Worm (Caenorhabditis elegans) whole organism, young adult: ENCODE measurements around the gene W04G3.10.

ENCODE experiments used
- D2030.7 ChIP-seq: fragments of 200-800 bp; sonication (Bioruptor generic); IDR thresholded peaks from 2 replicates; pipeline ENCODE4 v1.3.6; 2022; ENCODE audit warnings: missing genetic modification reagents, missing genetic modification characterization, missing compliant biosample characterization
- F22D6.2 ChIP-seq: sonication (generic microtip); optimal IDR thresholded peaks from 2 replicates; lab custom pipeline; 2016; ENCODE audit warnings: mild to moderate bottlenecking, missing genetic modification characterization, missing compliant biosample characterization
- F33H1.4 ChIP-seq: fragments of 200-800 bp; sonication (Bioruptor generic); IDR thresholded peaks from 2 replicates; pipeline ENCODE4 v1.3.6; 2022; ENCODE audit warnings: missing genetic modification reagents, missing genetic modification characterization, missing compliant biosample characterization
- F37B4.10 ChIP-seq: fragments of 200-800 bp; sonication (Bioruptor generic); IDR thresholded peaks from 2 replicates; pipeline ENCODE4 v1.3.6; 2022; ENCODE audit warnings: missing genetic modification characterization, missing compliant biosample characterization
- F39B2.1 ChIP-seq: fragments of 200-800 bp; sonication (Bioruptor generic); IDR thresholded peaks from 2 replicates; pipeline ENCODE4 v1.3.6; 2022; ENCODE audit warnings: missing genetic modification reagents, missing genetic modification characterization, missing compliant biosample characterization
- F49E8.2 ChIP-seq: sonication (generic microtip); optimal IDR thresholded peaks from 3 replicates; lab custom pipeline; 2017; ENCODE audit warnings: missing genetic modification characterization, mild to moderate bottlenecking, missing compliant biosample characterization, antibody characterized with exemption, moderate library complexity; ENCODE audit not compliant: insufficient read depth
- F52B5.7 ChIP-seq: sonication (generic microtip); optimal IDR thresholded peaks from 2 replicates; lab custom pipeline; 2016; ENCODE audit warnings: mild to moderate bottlenecking, missing genetic modification characterization, missing compliant biosample characterization
- F55B11.4 ChIP-seq: sonication (generic microtip); optimal IDR thresholded peaks from 2 replicates; lab custom pipeline; 2016; ENCODE audit warnings: missing compliant biosample characterization, missing genetic modification characterization, borderline replicate concordance; ENCODE audit not compliant: insufficient read depth
- F57A8.1 ChIP-seq: fragments of 200-800 bp; sonication (Bioruptor generic); optimal IDR thresholded peaks from 2 replicates; lab custom pipeline; 2018; ENCODE audit warnings: mild to moderate bottlenecking, missing genetic modification characterization, moderate library complexity, missing compliant biosample characterization
- K11D2.4 ChIP-seq: fragments of 200-800 bp; sonication (Bioruptor generic); IDR thresholded peaks from 2 replicates; pipeline ENCODE4 v1.3.6; 2022; ENCODE audit warnings: missing genetic modification reagents, missing genetic modification characterization, missing compliant biosample characterization
- T26A5.8 ChIP-seq: sonication (generic microtip); optimal IDR thresholded peaks from 2 replicates; lab custom pipeline; 2016; ENCODE audit warnings: missing genetic modification characterization, missing compliant biosample characterization
- Y53F4B.3 ChIP-seq: fragments of 200-800 bp; sonication (Bioruptor generic); IDR thresholded peaks from 2 replicates; pipeline ENCODE4 v1.3.6; 2022; ENCODE audit warnings: missing genetic modification reagents, missing genetic modification characterization, missing compliant biosample characterization
- Y53G8AR.9 ChIP-seq: fragments of 200-800 bp; sonication (Bioruptor generic); conservative IDR thresholded peaks from 2 replicates; pipeline ENCODE4 v1.3.6; 2022; ENCODE audit warnings: missing genetic modification reagents, missing genetic modification characterization, missing compliant biosample characterization
- atf-7 ChIP-seq: sonication (generic microtip); optimal IDR thresholded peaks from 2 replicates; lab custom pipeline; 2017; ENCODE audit warnings: mild to moderate bottlenecking, missing genetic modification characterization, missing compliant biosample characterization
- attf-5 ChIP-seq: fragments of 200-800 bp; sonication (Bioruptor generic); optimal IDR thresholded peaks from 2 replicates; lab custom pipeline; 2018; ENCODE audit warnings: mild to moderate bottlenecking, missing genetic modification characterization, missing compliant biosample characterization
- bed-2 ChIP-seq: fragments of 200-800 bp; sonication (Bioruptor generic); IDR thresholded peaks from 2 replicates; pipeline ENCODE4 v1.3.6; 2022; ENCODE audit warnings: missing genetic modification reagents, missing genetic modification characterization, missing compliant biosample characterization
- ccch-3 ChIP-seq: fragments of 200-800 bp; sonication (Bioruptor generic); optimal IDR thresholded peaks from 2 replicates; lab custom pipeline; 2018; ENCODE audit warnings: mild to moderate bottlenecking, missing genetic modification characterization, missing compliant biosample characterization
- cebp-2 ChIP-seq: fragments of 200-800 bp; sonication (Bioruptor generic); IDR thresholded peaks from 2 replicates; pipeline ENCODE4 v1.3.6; 2022; ENCODE audit warnings: missing genetic modification characterization, missing compliant biosample characterization
- ceh-100 ChIP-seq: fragments of 200-800 bp; sonication (Bioruptor generic); IDR thresholded peaks from 2 replicates; pipeline ENCODE4 v1.3.6; 2022; ENCODE audit warnings: missing genetic modification reagents, missing genetic modification characterization, missing compliant biosample characterization
- ceh-58 ChIP-seq: fragments of 200-800 bp; sonication (Bioruptor generic); IDR thresholded peaks from 2 replicates; pipeline ENCODE4 v1.3.6; 2022; ENCODE audit warnings: missing genetic modification characterization, missing compliant biosample characterization
- ceh-79 ChIP-seq: sonication (generic microtip); optimal IDR thresholded peaks from 2 replicates; lab custom pipeline; 2017; ENCODE audit warnings: mild to moderate bottlenecking, missing genetic modification characterization, missing compliant biosample characterization
- chd-7 ChIP-seq: sonication (generic microtip); optimal IDR thresholded peaks from 2 replicates; lab custom pipeline; 2016; ENCODE audit warnings: mild to moderate bottlenecking, missing genetic modification characterization, moderate library complexity, missing compliant biosample characterization
- dpff-1 ChIP-seq: sonication (generic microtip); optimal IDR thresholded peaks from 2 replicates; lab custom pipeline; 2017; ENCODE audit warnings: mild to moderate bottlenecking, missing genetic modification characterization, missing compliant biosample characterization
- efl-1 ChIP-seq: fragments of 150-350 bp; optimal IDR thresholded peaks from 2 replicates; lab custom pipeline; 2014; ENCODE audit warnings: missing biosample characterization, missing genetic modification reagents, missing genetic modification characterization
- egl-44 ChIP-seq: fragments of 200-800 bp; sonication (Bioruptor generic); IDR thresholded peaks from 2 replicates; pipeline ENCODE4 v1.3.6; 2022; ENCODE audit warnings: missing genetic modification reagents, missing genetic modification characterization, missing compliant biosample characterization
- ekl-4 ChIP-seq: fragments of 200-800 bp; sonication (Bioruptor generic); IDR thresholded peaks from 2 replicates; pipeline ENCODE4 v1.3.6; 2022; ENCODE audit warnings: missing genetic modification reagents, missing genetic modification characterization, missing compliant biosample characterization
- ets-4 ChIP-seq: fragments of 200-800 bp; sonication (Bioruptor generic); optimal IDR thresholded peaks from 2 replicates; lab custom pipeline; 2018; ENCODE audit warnings: mild to moderate bottlenecking, missing genetic modification characterization, missing compliant biosample characterization
- him-1 ChIP-seq: sonication (generic microtip); optimal IDR thresholded peaks from 2 replicates; lab custom pipeline; 2016; ENCODE audit warnings: missing genotype, missing genetic modification reagents, missing genetic modification characterization, missing compliant biosample characterization
- hmg-1.2 ChIP-seq: fragments of 200-800 bp; sonication (Bioruptor generic); IDR thresholded peaks from 2 replicates; pipeline ENCODE4 v1.3.6; 2022; ENCODE audit warnings: missing genetic modification reagents, missing genetic modification characterization, missing compliant biosample characterization
- hrde-1 ChIP-seq: sonication (generic microtip); optimal IDR thresholded peaks from 2 replicates; lab custom pipeline; 2016; ENCODE audit warnings: missing genetic modification characterization, mild to moderate bottlenecking, missing compliant biosample characterization, moderate library complexity, missing genotype, missing genetic modification reagents, borderline replicate concordance
- lag-1 ChIP-seq: fragments of 200-800 bp; sonication (Bioruptor generic); IDR thresholded peaks from 2 replicates; pipeline ENCODE4 v1.3.6; 2022; ENCODE audit warnings: missing genetic modification reagents, missing genetic modification characterization, missing compliant biosample characterization
- lin-26 ChIP-seq: fragments of 200-800 bp; sonication (Bioruptor generic); IDR thresholded peaks from 2 replicates; pipeline ENCODE4 v1.3.6; 2022; ENCODE audit warnings: missing genetic modification reagents, missing genetic modification characterization, missing compliant biosample characterization
- lin-35 ChIP-seq, 3 experiments: fragments of 150-350 bp in 2 of 3; sonication (generic microtip) in 1 of 3; optimal IDR thresholded peaks; 2 replicates each; lab custom pipeline; 2014 to 2018; ENCODE audit warnings: missing biosample characterization in 3 of 3, missing genetic modification characterization in 3 of 3, missing genetic modification reagents in 3 of 3
- lir-1 ChIP-seq: fragments of 200-800 bp; sonication (Bioruptor generic); conservative IDR thresholded peaks from 2 replicates; pipeline ENCODE4 v1.3.6; 2022; ENCODE audit warnings: missing genetic modification reagents, missing genetic modification characterization, missing compliant biosample characterization
- madf-10 ChIP-seq: sonication (generic microtip); optimal IDR thresholded peaks from 2 replicates; lab custom pipeline; 2016; ENCODE audit warnings: mild to moderate bottlenecking, missing genetic modification characterization, missing compliant biosample characterization
- madf-6 ChIP-seq: fragments of 200-800 bp; sonication (Bioruptor generic); IDR thresholded peaks from 2 replicates; pipeline ENCODE4 v1.3.6; 2022; ENCODE audit warnings: missing genetic modification reagents, missing genetic modification characterization, missing compliant biosample characterization
- mxl-1 ChIP-seq: sonication (generic microtip); optimal IDR thresholded peaks from 2 replicates; lab custom pipeline; 2016; ENCODE audit warnings: missing genetic modification characterization, missing compliant biosample characterization
- nhr-90 ChIP-seq: sonication (generic microtip); optimal IDR thresholded peaks from 2 replicates; lab custom pipeline; 2016; ENCODE audit warnings: missing genotype, mild to moderate bottlenecking, missing genetic modification characterization, missing compliant biosample characterization
- pbrm-1 ChIP-seq: fragments of 200-800 bp; sonication (Bioruptor generic); IDR thresholded peaks from 2 replicates; pipeline ENCODE4 v1.3.6; 2022; ENCODE audit warnings: missing genetic modification reagents, missing genetic modification characterization, missing compliant biosample characterization
- rpc-1 ChIP-seq, 2 experiments: fragments of 150-350 bp in 1 of 2; sonication (generic microtip) in 1 of 2; optimal IDR thresholded peaks; 2 replicates each; lab custom pipeline; 2014 to 2018; ENCODE audit warnings: missing biosample characterization in 1 of 2, missing genetic modification characterization in 1 of 2, missing genetic modification reagents in 1 of 2, missing genotype in 1 of 2
- sdz-38 ChIP-seq: sonication (generic microtip); optimal IDR thresholded peaks from 2 replicates; lab custom pipeline; 2016; ENCODE audit warnings: missing genotype, missing genetic modification characterization, missing compliant biosample characterization
- sea-2 ChIP-seq: fragments of 200-800 bp; sonication (Bioruptor generic); IDR thresholded peaks from 2 replicates; pipeline ENCODE4 v1.3.6; 2022; ENCODE audit warnings: missing genetic modification characterization, missing compliant biosample characterization
- tlf-1 ChIP-seq: fragments of 200-800 bp; sonication (Bioruptor generic); optimal IDR thresholded peaks from 2 replicates; lab custom pipeline; 2018; ENCODE audit warnings: mild to moderate bottlenecking, missing genetic modification characterization, missing compliant biosample characterization
- unc-130 ChIP-seq: sonication (generic microtip); optimal IDR thresholded peaks from 2 replicates; lab custom pipeline; 2016; ENCODE audit warnings: missing genetic modification reagents, missing genetic modification characterization, missing compliant biosample characterization
- unc-62 ChIP-seq: fragments of 150-350 bp; optimal IDR thresholded peaks from 2 replicates; lab custom pipeline; 2014; ENCODE audit warnings: missing biosample characterization, missing genetic modification reagents, missing genetic modification characterization
- ztf-18 ChIP-seq: sonication (generic microtip); optimal IDR thresholded peaks from 2 replicates; lab custom pipeline; 2016; ENCODE audit warnings: missing genotype, mild to moderate bottlenecking, missing genetic modification characterization, missing compliant biosample characterization
- ztf-22 ChIP-seq: fragments of 200-800 bp; sonication (Bioruptor generic); optimal IDR thresholded peaks from 2 replicates; lab custom pipeline; 2018; ENCODE audit warnings: mild to moderate bottlenecking, missing genetic modification characterization, moderate library complexity, missing compliant biosample characterization
- ztf-26 ChIP-seq: sonication (generic microtip); optimal IDR thresholded peaks from 2 replicates; lab custom pipeline; 2017; ENCODE audit warnings: missing genetic modification characterization, missing compliant biosample characterization

Gene W04G3.10

ce11 chrX:11093985-11094593 is 16.0 kb upstream of the W04G3.10 start:
- TF ChIP-seq unc-130 (GFP tag; lab: Kevin White, UChicago) (peak; percentile 45), sdz-38 (tag; lab: Kevin White, UChicago) (no peak), hmg-1.2 (GFP tag; lab: Robert Waterston, UW) (peak; percentile 92), attf-5 (peak; percentile 75), ceh-79 (tag; lab: Kevin White, UChicago) (peak; percentile 89), madf-10 (peak; percentile 97), ceh-58 (GFP tag; lab: Robert Waterston, UW) (peak; percentile 91), K11D2.4 (peak; percentile 100), Y53F4B.3 (GFP tag; lab: Robert Waterston, UW) (no peak), ekl-4 (GFP tag; lab: Robert Waterston, UW) (peak; percentile 95), F52B5.7 (peak; percentile 99), him-1 (tag; lab: Kevin White, UChicago) (peak; percentile 7), efl-1 (GFP tag; lab: Kevin White, UChicago) (no peak), ccch-3 (peak; percentile 96), lin-26 (GFP tag; lab: Robert Waterston, UW) (peak; percentile 89), ceh-100 (peak; percentile 79), rpc-1 (optimal IDR thresholded peaks at IDR 0.05; lab: Kevin White, UChicago) (peak; percentile 37), rpc-1 (tag; optimal IDR thresholded peaks at IDR 0.05; lab: Kevin White, UChicago) (no peak), ztf-22 (GFP tag; lab: Kevin White, UChicago) (peak; percentile 97), ztf-18 (tag; lab: Kevin White, UChicago) (peak; percentile 80), lin-35 (GFP tag; optimal IDR thresholded peaks at IDR 0.05; lab: Kevin White, UChicago) (peak in 2 of 3 experiments; percentile 95 to 99), cebp-2 (GFP tag; lab: Robert Waterston, UW) (peak; percentile 99), sea-2 (GFP tag; lab: Robert Waterston, UW) (peak; percentile 95), F49E8.2 (tag; lab: Kevin White, UChicago) (no peak), D2030.7 (no peak), F39B2.1 (GFP tag; lab: Robert Waterston, UW) (peak; percentile 46; the same call in 1 of the 2 replicates), dpff-1 (tag; lab: Kevin White, UChicago) (peak; percentile 97), Y53G8AR.9 (GFP tag; lab: Robert Waterston, UW) (peak; percentile 100), pbrm-1 (peak; percentile 98), T26A5.8 (tag; lab: Kevin White, UChicago) (peak; percentile 72), nhr-90 (tag; lab: Kevin White, UChicago) (peak; percentile 95), ets-4 (peak; percentile 96), bed-2 (GFP tag; lab: Robert Waterston, UW) (peak; percentile 88), hrde-1 (peak; percentile 71), F57A8.1 (GFP tag; lab: Kevin White, UChicago) (peak; percentile 96), F37B4.10 (GFP tag; lab: Robert Waterston, UW) (peak; percentile 97), atf-7 (tag; lab: Kevin White, UChicago) (peak; percentile 99), tlf-1 (GFP tag; lab: Kevin White, UChicago) (peak; percentile 99), F55B11.4 (no peak), lag-1 (GFP tag; lab: Robert Waterston, UW) (peak; percentile 98), F33H1.4 (peak; percentile 53), lir-1 (GFP tag; lab: Robert Waterston, UW) (peak; percentile 96), unc-62 (GFP tag; lab: Kevin White, UChicago) (peak; percentile 78), mxl-1 (tag; lab: Kevin White, UChicago) (peak; percentile 83), ztf-26 (peak; percentile 100), F22D6.2 (peak; percentile 97), egl-44 (peak; percentile 96), madf-6 (GFP tag; lab: Robert Waterston, UW) (no peak), chd-7 (tag; lab: Kevin White, UChicago) (peak; percentile 99)
